Fruit fly (Drosophila melanogaster): Measurements from ENCODE around the gene CG14671.

DNA sequence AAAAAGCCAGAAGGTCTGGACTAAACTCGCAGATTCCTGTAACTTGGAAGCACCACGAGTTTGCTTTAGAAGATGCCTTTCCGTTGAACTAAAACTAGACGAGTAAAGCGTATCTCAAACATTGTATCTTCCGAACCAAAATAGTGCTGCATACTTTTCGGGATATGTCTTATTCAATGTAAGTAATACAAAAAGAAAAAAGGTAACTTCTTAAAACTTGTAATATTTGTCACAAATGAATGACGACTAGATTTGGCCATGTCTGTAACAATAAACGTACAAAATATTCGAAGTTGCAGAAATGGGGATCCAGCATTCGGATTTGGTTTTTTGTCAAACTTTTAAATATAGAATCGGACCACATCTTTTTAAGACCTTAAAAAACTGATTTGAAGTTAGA, 30.3 kb upstream of the CG14671 start:
- TF ChIP-seq CG10669 (GFP tag; optimal IDR thresholded peaks at IDR 0.05), result no peak
- no peak for TF ChIP-seq Hr4 (GFP tag; optimal IDR thresholded peaks at IDR 0.05)
- no peak for TF ChIP-seq CG3919 (GFP tag; optimal IDR thresholded peaks at IDR 0.05)
- TF ChIP-seq lz (GFP tag; optimal IDR thresholded peaks at IDR 0.05), result no peak
- TF ChIP-seq CG11902 (GFP tag; optimal IDR thresholded peaks at IDR 0.05), result no peak
- TF ChIP-seq dac (GFP tag; optimal IDR thresholded peaks at IDR 0.05), result no peak
- no peak for TF ChIP-seq CG6792 (GFP tag; optimal IDR thresholded peaks at IDR 0.05)
- TF ChIP-seq CG10631 (GFP tag; optimal IDR thresholded peaks at IDR 0.05), result no peak
- TF ChIP-seq CG11294 (GFP tag; IDR thresholded peaks at IDR 0.05), result no peak
- no peak for TF ChIP-seq CG4318 (GFP tag; optimal IDR thresholded peaks at IDR 0.05)
- TF ChIP-seq CG1621 (tag; optimal IDR thresholded peaks at IDR 0.05), result no peak
- no peak for TF ChIP-seq Blimp-1 (GFP tag; optimal IDR thresholded peaks at IDR 0.05)
- no peak for TF ChIP-seq acj6 (GFP tag; optimal IDR thresholded peaks at IDR 0.05)
- TF ChIP-seq CG16779 (tag; optimal IDR thresholded peaks at IDR 0.05), result no peak
